Fruit fly (Drosophila melanogaster) S2 (cell line): ENCODE results near the gene emc.

Experiments
- CG8478 ChIP-seq: fragments of >200 bp; optimal IDR thresholded peaks from 2 replicates; lab custom pipeline; 2018
- CTCF ChIP-seq, 2 experiments: fragments of >200 bp; optimal IDR thresholded peaks; 2 replicates each; lab custom pipeline; 2018

- TF ChIP-seq CTCF (optimal IDR thresholded peaks at IDR 0.05; lab: Kevin White, UChicago) (no peak), CG8478 (lab: Kevin White, UChicago) (no peak)
Measured at dm6 chr3L:782521-782920, 33.3 kb downstream of the emc start.
